Worm (Caenorhabditis elegans): Measurements from ENCODE around the gene Y39B6A.42.

Gene Y39B6A.42

DNA sequence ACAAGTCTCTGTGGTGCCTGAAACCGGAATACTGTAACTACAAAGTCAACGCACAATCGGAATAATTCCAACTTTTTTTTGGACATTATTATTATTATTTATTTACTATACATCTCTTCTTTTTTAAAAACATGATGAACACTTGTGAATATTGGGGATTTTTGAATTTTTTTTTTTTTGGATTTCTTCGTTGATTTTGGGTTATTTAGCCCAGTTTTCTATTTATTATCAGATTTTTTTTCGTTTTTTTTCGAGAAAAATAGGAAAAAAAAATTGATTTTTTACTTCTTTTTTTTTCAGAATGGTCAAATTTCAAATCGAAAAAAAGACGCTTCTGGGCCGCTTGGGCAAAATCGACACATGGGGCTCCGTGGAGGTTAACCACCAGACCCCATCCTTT lies 28.6 kb upstream of the Y39B6A.42 start, which contains the start of gene tgt-2:
Gene tgt-2 (plus strand): TSS at position 301 of the 400 bp plus-strand sequence.
- TF ChIP-seq ceh-30 (tag; optimal IDR thresholded peaks at IDR 0.05) = no peak
- no peak for TF ChIP-seq madf-2 (tag; optimal IDR thresholded peaks at IDR 0.05)
- no peak for TF ChIP-seq ref-2 (tag; optimal IDR thresholded peaks at IDR 0.05)
- TF ChIP-seq nhr-11 (tag; optimal IDR thresholded peaks at IDR 0.05) = no peak
- TF ChIP-seq pros-1 (tag; optimal IDR thresholded peaks at IDR 0.05) = no peak
- no peak for TF ChIP-seq ets-4 (tag; optimal IDR thresholded peaks at IDR 0.05)
- TF ChIP-seq Y22D7AL.16 (tag; optimal IDR thresholded peaks at IDR 0.05) = no peak
- TF ChIP-seq ceh-14 (tag; optimal IDR thresholded peaks at IDR 0.05) = no peak
- TF ChIP-seq ceh-2 (tag; optimal IDR thresholded peaks at IDR 0.05) = no peak
- TF ChIP-seq ceh-22 (tag; optimal IDR thresholded peaks at IDR 0.05) = no peak
- no peak for TF ChIP-seq ceh-19 (GFP tag; optimal IDR thresholded peaks at IDR 0.05)
- TF ChIP-seq ceh-34 (tag; optimal IDR thresholded peaks at IDR 0.05) = no peak
- TF ChIP-seq zip-5 (tag; optimal IDR thresholded peaks at IDR 0.05) = no peak
- TF ChIP-seq unc-42 (tag; optimal IDR thresholded peaks at IDR 0.05) = no peak
- no peak for TF ChIP-seq syd-9 (tag; optimal IDR thresholded peaks at IDR 0.05)
- TF ChIP-seq pha-4 (tag; optimal IDR thresholded peaks at IDR 0.05) = no peak

ce11 chrV:18993535-18993990 lies 24.1 kb upstream of the Y39B6A.42 start, which contains the start of gene gtf-2F2:
gtf-2F2 (plus strand) TSS chrV:18993940.
- TF ChIP-seq hlh-6 (tag; optimal IDR thresholded peaks at IDR 0.05) (no peak), ceh-48 (tag; optimal IDR thresholded peaks at IDR 0.05) (peak; percentile 74)

ce11 chrV:18993017-18993416 lies 23.6 kb upstream of the Y39B6A.42 start:
- no peak for TF ChIP-seq mec-3 (tag; optimal IDR thresholded peaks at IDR 0.05; ENCODE audit: borderline replicate concordance)
- TF ChIP-seq hlh-15 (tag; optimal IDR thresholded peaks at IDR 0.05) = no peak
- TF ChIP-seq ama-1 (optimal IDR thresholded peaks at IDR 0.05) = no peak
- TF ChIP-seq nhr-232 (tag; optimal IDR thresholded peaks at IDR 0.05) = no peak
- TF ChIP-seq C38D4.7 (GFP tag; optimal IDR thresholded peaks at IDR 0.05) = no peak
- no peak for TF ChIP-seq K02D7.2 (tag; optimal IDR thresholded peaks at IDR 0.05)
- no peak for TF ChIP-seq ceh-48 (tag; optimal IDR thresholded peaks at IDR 0.05)
- TF ChIP-seq unc-3 (GFP tag; conservative IDR thresholded peaks at IDR 0.05) = no peak
- TF ChIP-seq unc-3 (tag; optimal IDR thresholded peaks at IDR 0.05) = no peak
- no peak for TF ChIP-seq eyg-1 (tag; optimal IDR thresholded peaks at IDR 0.05)
- TF ChIP-seq ceh-22 (tag; optimal IDR thresholded peaks at IDR 0.05) = no peak
- no peak for TF ChIP-seq ceh-24 (tag; optimal IDR thresholded peaks at IDR 0.05)
- no peak for TF ChIP-seq sdc-2 (tag; optimal IDR thresholded peaks at IDR 0.05)
- no peak for TF ChIP-seq npax-4 (tag; optimal IDR thresholded peaks at IDR 0.05)
- no peak for TF ChIP-seq sox-4 (tag; optimal IDR thresholded peaks at IDR 0.05)
- no peak for TF ChIP-seq dmd-4 (tag; optimal IDR thresholded peaks at IDR 0.05; ENCODE audit: borderline replicate concordance)
- TF ChIP-seq F13H6.1 (tag; optimal IDR thresholded peaks at IDR 0.05) = no peak
- no peak for TF ChIP-seq ceh-2 (tag; optimal IDR thresholded peaks at IDR 0.05)
- no peak for TF ChIP-seq pag-3 (tag; optimal IDR thresholded peaks at IDR 0.05; ENCODE audit: borderline replicate concordance)
- TF ChIP-seq lin-11 (tag; optimal IDR thresholded peaks at IDR 0.05) = no peak

- no peak for TF ChIP-seq mec-3 (tag; optimal IDR thresholded peaks at IDR 0.05; ENCODE audit: borderline replicate concordance)
- no peak for TF ChIP-seq ceh-45 (GFP tag; IDR thresholded peaks at IDR 0.05)
- no peak for TF ChIP-seq nhr-232 (tag; optimal IDR thresholded peaks at IDR 0.05)
- no peak for TF ChIP-seq ceh-22 (tag; optimal IDR thresholded peaks at IDR 0.05)
- no peak for TF ChIP-seq hlh-15 (tag; optimal IDR thresholded peaks at IDR 0.05)
Observed at ce11 chrV:18990958-18991357, 21.5 kb upstream of the Y39B6A.42 start.
